Worm (Caenorhabditis elegans) whole organism, L2 larva: ENCODE results near the gene C06A6.2.

Source experiments
- C34F6.9 ChIP-seq: fragments of 150-350 bp; optimal IDR thresholded peaks from 2 replicates; lab custom pipeline; 2014; ENCODE audit warnings: missing biosample characterization, missing genetic modification characterization
- F13H6.1 ChIP-seq: sonication (generic microtip); optimal IDR thresholded peaks from 2 replicates; lab custom pipeline; 2016; ENCODE audit warnings: missing genetic modification characterization, missing compliant biosample characterization
- alr-1 ChIP-seq: fragments of 150-350 bp; optimal IDR thresholded peaks from 2 replicates; lab custom pipeline; 2014; ENCODE audit warnings: missing biosample characterization, missing genetic modification characterization
- blmp-1 ChIP-seq: sonication (generic microtip); optimal IDR thresholded peaks from 2 replicates; lab custom pipeline; 2017; ENCODE audit warnings: missing genetic modification characterization, mild to moderate bottlenecking, missing compliant biosample characterization, antibody characterized with exemption, moderate library complexity; ENCODE audit not compliant: insufficient read depth
- ceh-16 ChIP-seq: fragments of 150-350 bp; optimal IDR thresholded peaks from 2 replicates; lab custom pipeline; 2014; ENCODE audit warnings: missing biosample characterization, missing genetic modification characterization
- ceh-82 ChIP-seq: fragments of 150-350 bp; optimal IDR thresholded peaks from 2 replicates; lab custom pipeline; 2014; ENCODE audit warnings: missing biosample characterization, missing genetic modification characterization
- crh-2 ChIP-seq: sonication (generic microtip); optimal IDR thresholded peaks from 2 replicates; lab custom pipeline; 2017; ENCODE audit warnings: missing biosample characterization, missing genetic modification characterization
- dmd-4 ChIP-seq: sonication (generic microtip); optimal IDR thresholded peaks from 2 replicates; lab custom pipeline; 2017; ENCODE audit warnings: missing biosample characterization, missing genetic modification characterization
- elt-1 ChIP-seq: fragments of 150-350 bp; optimal IDR thresholded peaks from 2 replicates; lab custom pipeline; 2014; ENCODE audit warnings: missing biosample characterization, missing genetic modification characterization
- fos-1 ChIP-seq: fragments of 150-350 bp; optimal IDR thresholded peaks from 2 replicates; lab custom pipeline; 2014; ENCODE audit warnings: missing biosample characterization, missing genetic modification characterization
- gmeb-1 ChIP-seq: fragments of 150-350 bp; optimal IDR thresholded peaks from 2 replicates; lab custom pipeline; 2014; ENCODE audit warnings: missing biosample characterization, missing genetic modification characterization
- lin-13 ChIP-seq: fragments of 150-350 bp; optimal IDR thresholded peaks from 2 replicates; lab custom pipeline; 2014; ENCODE audit warnings: missing biosample characterization, missing genetic modification reagents, missing genetic modification characterization
- lin-39 ChIP-seq: fragments of 150-350 bp; optimal IDR thresholded peaks from 2 replicates; lab custom pipeline; 2014; ENCODE audit warnings: missing biosample characterization, missing genetic modification reagents, missing genetic modification characterization
- lsy-2 ChIP-seq, 2 experiments: fragments of 150-350 bp in 1 of 2; sonication (generic microtip) in 1 of 2; optimal IDR thresholded peaks; 2 replicates each; lab custom pipeline; 2014 to 2017; ENCODE audit warnings: missing biosample characterization in 2 of 2, missing genetic modification characterization in 2 of 2
- mab-5 ChIP-seq: fragments of 150-350 bp; optimal IDR thresholded peaks from 2 replicates; lab custom pipeline; 2014; ENCODE audit warnings: missing biosample characterization, missing genetic modification characterization
- nhr-10 ChIP-seq: sonication (generic microtip); optimal IDR thresholded peaks from 2 replicates; lab custom pipeline; 2017; ENCODE audit warnings: missing biosample characterization, missing genetic modification characterization
- nhr-11 ChIP-seq: fragments of 150-350 bp; optimal IDR thresholded peaks from 2 replicates; lab custom pipeline; 2014; ENCODE audit warnings: missing biosample characterization, missing genetic modification characterization
- nhr-12 ChIP-seq: fragments of 150-350 bp; optimal IDR thresholded peaks from 2 replicates; lab custom pipeline; 2014; ENCODE audit warnings: missing biosample characterization, missing genetic modification characterization
- nhr-129 ChIP-seq: fragments of 150-350 bp; optimal IDR thresholded peaks from 2 replicates; lab custom pipeline; 2014; ENCODE audit warnings: missing biosample characterization, missing genetic modification characterization
- nhr-23 ChIP-seq: fragments of 150-350 bp; optimal IDR thresholded peaks from 2 replicates; lab custom pipeline; 2014; ENCODE audit warnings: missing biosample characterization, missing genetic modification reagents, missing genetic modification characterization
- nhr-237 ChIP-seq: fragments of 150-350 bp; optimal IDR thresholded peaks from 2 replicates; lab custom pipeline; 2014; ENCODE audit warnings: missing biosample characterization, missing genetic modification characterization
- peb-1 ChIP-seq: fragments of 150-350 bp; optimal IDR thresholded peaks from 2 replicates; lab custom pipeline; 2014; ENCODE audit warnings: missing biosample characterization, missing genetic modification characterization
- sem-4 ChIP-seq: fragments of 150-350 bp; optimal IDR thresholded peaks from 2 replicates; lab custom pipeline; 2014; ENCODE audit warnings: missing biosample characterization, missing genetic modification reagents, missing genetic modification characterization
- skn-1 ChIP-seq: sonication (generic microtip); optimal IDR thresholded peaks from 2 replicates; lab custom pipeline; 2017; ENCODE audit warnings: missing biosample characterization, missing genetic modification characterization
- sma-3 ChIP-seq: sonication (generic microtip); optimal IDR thresholded peaks from 2 replicates; lab custom pipeline; 2016; ENCODE audit warnings: missing genetic modification reagents, missing genetic modification characterization, missing compliant biosample characterization
- sma-9 ChIP-seq, 2 experiments: fragments of 150-350 bp in 1 of 2; sonication (generic microtip) in 1 of 2; optimal IDR thresholded peaks; 2 replicates each; lab custom pipeline; 2014 to 2016; ENCODE audit warnings: missing genetic modification characterization in 2 of 2, mild to moderate bottlenecking in 1 of 2, missing biosample characterization in 1 of 2, missing compliant biosample characterization in 1 of 2, missing genetic modification reagents in 1 of 2, moderate library complexity in 1 of 2
- snpc-4 ChIP-seq: fragments of 150-350 bp; optimal IDR thresholded peaks from 2 replicates; lab custom pipeline; 2014; ENCODE audit warnings: missing biosample characterization, missing genetic modification characterization
- unc-39 ChIP-seq: fragments of 150-350 bp; optimal IDR thresholded peaks from 2 replicates; lab custom pipeline; 2014; ENCODE audit warnings: missing biosample characterization, missing genetic modification characterization
- unc-55 ChIP-seq: fragments of 150-350 bp; sonication (generic microtip); optimal IDR thresholded peaks from 3 replicates; lab custom pipeline; 2014; ENCODE audit warnings: missing biosample characterization, missing genetic modification reagents, missing genetic modification characterization
- unc-62 ChIP-seq: fragments of 150-350 bp; optimal IDR thresholded peaks from 2 replicates; lab custom pipeline; 2014; ENCODE audit warnings: missing biosample characterization, missing genetic modification reagents, missing genetic modification characterization
- zag-1 ChIP-seq: fragments of 150-350 bp; optimal IDR thresholded peaks from 2 replicates; lab custom pipeline; 2014; ENCODE audit warnings: missing biosample characterization, missing genetic modification characterization
- ztf-1 ChIP-seq: fragments of 200-800 bp; sonication (Bioruptor generic); conservative IDR thresholded peaks from 2 replicates; pipeline ENCODE4 v1.3.6; 2022; ENCODE audit warnings: missing genetic modification characterization, missing compliant biosample characterization
- ztf-11 ChIP-seq: sonication (generic microtip); optimal IDR thresholded peaks from 2 replicates; lab custom pipeline; 2017; ENCODE audit warnings: missing biosample characterization, missing genetic modification characterization
- ztf-4 ChIP-seq: fragments of 150-350 bp; optimal IDR thresholded peaks from 2 replicates; lab custom pipeline; 2014; ENCODE audit warnings: missing biosample characterization, missing genetic modification characterization

The C06A6.2 gene

ce11 chrIV:7846386-7846785, at the start of gene C06A6.2:
Gene C06A6.2, plus strand, starts transcription at chrIV:7846622.
- TF ChIP-seq unc-55 (GFP tag; lab: Kevin White, UChicago): peak; percentile 14
- TF ChIP-seq unc-62: no peak

- TF ChIP-seq unc-55 (GFP tag; lab: Kevin White, UChicago) (no peak), fos-1 (tag; lab: Kevin White, UChicago) (no peak), unc-39 (tag; lab: Kevin White, UChicago) (no peak), unc-62 (no peak), nhr-12 (tag; lab: Kevin White, UChicago) (no peak), nhr-129 (tag; lab: Kevin White, UChicago) (no peak), lsy-2 (tag; optimal IDR thresholded peaks at IDR 0.05; lab: Kevin White, UChicago) (no peak), ztf-4 (tag; lab: Kevin White, UChicago) (no peak), F13H6.1 (no peak), ztf-11 (tag; lab: Kevin White, UChicago) (no peak), ztf-1 (GFP tag; lab: Robert Waterston, UW) (no peak), sma-9 (GFP tag; optimal IDR thresholded peaks at IDR 0.05; lab: Kevin White, UChicago) (no peak), sma-9 (tag; optimal IDR thresholded peaks at IDR 0.05; lab: Kevin White, UChicago) (no peak), dmd-4 (tag; lab: Kevin White, UChicago) (no peak), alr-1 (tag; lab: Kevin White, UChicago) (no peak), mab-5 (tag; lab: Kevin White, UChicago) (no peak), crh-2 (no peak), lin-13 (GFP tag; lab: Kevin White, UChicago) (no peak), nhr-11 (tag; lab: Kevin White, UChicago) (no peak)
These were observed 46.1 kb upstream of the C06A6.2 start for ce11 chrIV:7800338-7800737.

- TF ChIP-seq ceh-16 (tag; lab: Kevin White, UChicago) (no peak), fos-1 (tag; lab: Kevin White, UChicago) (no peak), sma-9 (GFP tag; optimal IDR thresholded peaks at IDR 0.05; lab: Kevin White, UChicago) (no peak), sma-9 (tag; optimal IDR thresholded peaks at IDR 0.05; lab: Kevin White, UChicago) (no peak), sma-3 (GFP tag; lab: Kevin White, UChicago) (no peak), C34F6.9 (tag; lab: Kevin White, UChicago) (no peak)
These were observed 43.2 kb upstream of the C06A6.2 start, which contains the start of gene C33H5.16 for ce11 chrIV:7803250-7803649. Gene C33H5.16, minus strand, starts transcription at chrIV:7803350.

- TF ChIP-seq ceh-82 (tag; lab: Kevin White, UChicago): no peak
- no peak for TF ChIP-seq nhr-10 (tag; lab: Kevin White, UChicago)
- no peak for TF ChIP-seq ztf-1 (GFP tag; lab: Robert Waterston, UW)
- no peak for TF ChIP-seq sma-3 (GFP tag; lab: Kevin White, UChicago)
- TF ChIP-seq skn-1 (tag; lab: Kevin White, UChicago): no peak
- TF ChIP-seq zag-1 (tag; lab: Kevin White, UChicago): no peak
- no peak for TF ChIP-seq F13H6.1
- no peak for TF ChIP-seq sma-9 (GFP tag; optimal IDR thresholded peaks at IDR 0.05; lab: Kevin White, UChicago)
- TF ChIP-seq sma-9 (tag; optimal IDR thresholded peaks at IDR 0.05; lab: Kevin White, UChicago): no peak
- TF ChIP-seq nhr-129 (tag; lab: Kevin White, UChicago): no peak
- no peak for TF ChIP-seq lin-13 (GFP tag; lab: Kevin White, UChicago)
- no peak for TF ChIP-seq gmeb-1 (tag; lab: Kevin White, UChicago)
- no peak for TF ChIP-seq unc-55 (GFP tag; lab: Kevin White, UChicago)
- TF ChIP-seq sem-4 (tag; lab: Kevin White, UChicago): no peak
- no peak for TF ChIP-seq blmp-1
These were observed 41.7 kb upstream of the C06A6.2 start, which contains the start of gene C33H5.2 for ce11 chrIV:7804740-7805139. Gene C33H5.2, plus strand, starts transcription at chrIV:7805040.

- TF ChIP-seq elt-1: peak; percentile 59
- no peak for TF ChIP-seq snpc-4 (tag; lab: Kevin White, UChicago)
These were observed 37.8 kb upstream of the C06A6.2 start, which contains the start of gene C33H5.1 for ce11 chrIV:7808583-7808982. Gene C33H5.1, plus strand, starts transcription at chrIV:7808912.

- TF ChIP-seq blmp-1 (no peak), sma-9 (GFP tag; optimal IDR thresholded peaks at IDR 0.05; lab: Kevin White, UChicago) (no peak), sma-9 (tag; optimal IDR thresholded peaks at IDR 0.05; lab: Kevin White, UChicago) (no peak), lin-39 (tag; lab: Kevin White, UChicago) (no peak), nhr-12 (tag; lab: Kevin White, UChicago) (no peak), nhr-10 (tag; lab: Kevin White, UChicago) (no peak), alr-1 (tag; lab: Kevin White, UChicago) (no peak), peb-1 (tag; lab: Kevin White, UChicago) (no peak), nhr-129 (tag; lab: Kevin White, UChicago) (no peak), lin-13 (GFP tag; lab: Kevin White, UChicago) (no peak), elt-1 (no peak), F13H6.1 (no peak), nhr-237 (tag; lab: Kevin White, UChicago) (no peak), C34F6.9 (tag; lab: Kevin White, UChicago) (no peak), nhr-23 (no peak)
These were observed 33.7 kb upstream of the C06A6.2 start, which contains the start of gene zgpa-1 for ce11 chrIV:7812709-7813108. Gene zgpa-1, minus strand, starts transcription at chrIV:7812809.
